Worm (Caenorhabditis elegans): Measurements from ENCODE around the gene C27C12.4.

C27C12.4 gene

DNA sequence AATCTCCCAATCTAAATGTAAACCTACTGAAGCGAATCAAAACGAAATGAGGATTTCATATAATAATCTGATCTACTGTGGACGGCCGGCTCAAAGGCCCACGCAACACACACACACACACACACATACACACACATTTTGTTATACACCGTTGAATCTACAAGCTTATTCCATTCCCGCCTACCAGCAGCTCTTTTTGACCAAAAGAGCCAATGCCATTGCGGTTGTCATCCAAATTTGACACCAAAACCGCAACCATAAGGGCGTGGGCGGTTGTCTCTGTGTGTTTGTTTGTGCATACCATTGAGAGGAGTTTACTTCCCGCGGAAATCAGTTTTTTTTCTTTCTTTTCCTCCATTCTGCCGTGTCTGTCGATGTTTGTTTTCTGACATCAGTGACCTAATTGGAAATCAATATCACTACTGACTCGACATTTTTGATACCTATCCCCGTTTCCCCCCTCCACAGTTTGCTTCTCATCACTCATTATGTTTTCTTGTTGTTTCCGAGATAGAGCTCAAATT lies 11.0 kb upstream of the C27C12.4 start:
- TF ChIP-seq pha-4 (tag; optimal IDR thresholded peaks at IDR 0.05) (peak; percentile 66), ceh-82 (tag; optimal IDR thresholded peaks at IDR 0.05) (no peak), elt-3 (tag; optimal IDR thresholded peaks at IDR 0.05) (no peak), ceh-9 (tag; optimal IDR thresholded peaks at IDR 0.05) (no peak), nhr-43 (tag; optimal IDR thresholded peaks at IDR 0.05; ENCODE audit: poor library complexity, severe bottlenecking) (no peak)

- TF ChIP-seq daf-12 (tag; optimal IDR thresholded peaks at IDR 0.05) (no peak), elt-2 (tag; optimal IDR thresholded peaks at IDR 0.05) (peak; percentile 63), pqm-1 (tag; optimal IDR thresholded peaks at IDR 0.05) (peak; percentile 86), nhr-12 (tag; optimal IDR thresholded peaks at IDR 0.05) (no peak)
Measured at ce11 chrX:14844481-14844880, 9.4 kb upstream of the C27C12.4 start.

DNA sequence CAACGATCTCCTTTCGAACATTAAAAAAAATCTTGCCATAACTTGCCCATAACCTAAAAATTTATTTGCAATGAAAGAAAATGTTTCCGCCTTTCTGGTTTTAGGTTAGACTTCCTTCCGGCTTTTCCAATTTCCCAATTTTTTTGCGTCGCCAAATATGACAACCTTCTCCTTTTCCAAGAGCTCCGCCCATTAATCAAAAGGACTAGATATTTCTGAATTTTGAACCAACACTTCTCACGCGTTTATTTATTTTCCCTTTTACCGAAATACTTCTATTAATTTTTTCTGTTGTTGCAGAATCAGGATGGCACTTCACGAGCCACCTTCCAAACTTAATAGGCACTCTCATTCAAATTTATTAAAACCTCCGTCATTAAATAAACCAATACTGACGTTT lies 8.2 kb upstream of the C27C12.4 start, which contains the start of gene egrh-1:
TSS of gene egrh-1 (plus strand) at position 301 of the 400 bp plus-strand sequence.
- TF ChIP-seq mdl-1 (tag; optimal IDR thresholded peaks at IDR 0.05), result no peak
- no peak for TF ChIP-seq nhr-25 (tag; optimal IDR thresholded peaks at IDR 0.05)
- no peak for TF ChIP-seq ama-1 (optimal IDR thresholded peaks at IDR 0.05)
- no peak for TF ChIP-seq eor-1 (tag; optimal IDR thresholded peaks at IDR 0.05)

ce11 chrX:14849054-14849453 lies 4.8 kb upstream of the C27C12.4 start, which contains the start of gene acd-3:
TSS of gene acd-3 (plus strand) at chrX:14849275.
- TF ChIP-seq elt-3 (tag; optimal IDR thresholded peaks at IDR 0.05) (no peak), zag-1 (tag; optimal IDR thresholded peaks at IDR 0.05) (no peak), ztf-4 (tag; optimal IDR thresholded peaks at IDR 0.05) (no peak), nhr-76 (tag; optimal IDR thresholded peaks at IDR 0.05) (no peak), ceh-28 (tag; optimal IDR thresholded peaks at IDR 0.05) (peak; percentile 35), pqm-1 (tag; optimal IDR thresholded peaks at IDR 0.05) (peak; percentile 43), elt-2 (tag; optimal IDR thresholded peaks at IDR 0.05) (peak; percentile 58), nhr-237 (tag; optimal IDR thresholded peaks at IDR 0.05) (no peak), fkh-10 (GFP tag; optimal IDR thresholded peaks at IDR 0.05) (no peak), fos-1 (tag; optimal IDR thresholded peaks at IDR 0.05) (no peak), elt-1 (tag; optimal IDR thresholded peaks at IDR 0.05) (no peak), mdl-1 (tag; optimal IDR thresholded peaks at IDR 0.05) (no peak), ceh-82 (tag; optimal IDR thresholded peaks at IDR 0.05) (no peak)

ce11 chrX:14851904-14852303 lies 2.0 kb upstream of the C27C12.4 start:
- TF ChIP-seq snpc-4 (tag; optimal IDR thresholded peaks at IDR 0.05) (no peak), nhr-25 (tag; optimal IDR thresholded peaks at IDR 0.05) (no peak), unc-39 (tag; optimal IDR thresholded peaks at IDR 0.05) (no peak), lin-39 (tag; optimal IDR thresholded peaks at IDR 0.05) (no peak), unc-62 (GFP tag; optimal IDR thresholded peaks at IDR 0.05) (no peak), daf-12 (tag; optimal IDR thresholded peaks at IDR 0.05) (no peak), tbx-2 (tag; optimal IDR thresholded peaks at IDR 0.05) (no peak), elt-3 (tag; optimal IDR thresholded peaks at IDR 0.05) (no peak)

ce11 chrX:14861752-14862151 lies 7.9 kb downstream of the C27C12.4 start, which contains the start of gene dmd-4:
TSS of gene dmd-4 (minus strand) at chrX:14861852.
- TF ChIP-seq skn-1 (tag; optimal IDR thresholded peaks at IDR 0.05) (no peak), nhr-25 (tag; optimal IDR thresholded peaks at IDR 0.05) (no peak), egl-27 (tag; optimal IDR thresholded peaks at IDR 0.05) (no peak), lin-15B (tag; optimal IDR thresholded peaks at IDR 0.05) (no peak), elt-1 (tag; optimal IDR thresholded peaks at IDR 0.05) (no peak), nfya-1 (tag; optimal IDR thresholded peaks at IDR 0.05; ENCODE audit: insufficient read depth) (no peak), ceh-9 (tag; optimal IDR thresholded peaks at IDR 0.05) (no peak), nhr-67 (tag; optimal IDR thresholded peaks at IDR 0.05) (no peak), nhr-12 (tag; optimal IDR thresholded peaks at IDR 0.05) (no peak)

DNA sequence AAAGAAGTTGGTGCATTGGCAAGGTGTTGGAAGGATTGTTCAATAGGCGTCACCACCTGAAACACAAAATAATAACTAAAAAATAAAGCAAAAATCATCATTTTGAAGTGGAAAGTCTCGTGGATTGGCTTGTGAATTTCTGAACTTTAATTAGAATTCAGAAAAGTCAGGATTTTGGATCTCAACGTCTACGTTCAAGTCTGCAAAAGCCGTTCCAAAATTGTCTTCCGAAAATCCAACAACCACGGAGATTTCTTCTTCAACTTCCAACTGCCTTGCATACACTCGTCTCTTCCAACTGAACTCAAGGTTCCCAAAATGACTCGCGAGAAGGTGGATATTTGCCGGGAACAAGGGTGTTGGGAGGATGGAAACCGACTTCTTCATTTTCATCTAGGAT lies 11.9 kb downstream of the C27C12.4 start, which contains the start of gene C27C12.3:
TSS of gene C27C12.3 (minus strand) at position 101 of the 400 bp plus-strand sequence.
- no peak for TF ChIP-seq egl-27 (tag; optimal IDR thresholded peaks at IDR 0.05)
- no peak for TF ChIP-seq eor-1 (tag; optimal IDR thresholded peaks at IDR 0.05)
- TF ChIP-seq nhr-11 (tag; optimal IDR thresholded peaks at IDR 0.05), result no peak
- TF ChIP-seq pqm-1 (tag; optimal IDR thresholded peaks at IDR 0.05), result no peak
- TF ChIP-seq zag-1 (tag; optimal IDR thresholded peaks at IDR 0.05), result no peak
- no peak for TF ChIP-seq ZK546.5 (tag; optimal IDR thresholded peaks at IDR 0.05)
- no peak for TF ChIP-seq aly-2 (tag; optimal IDR thresholded peaks at IDR 0.05)
- TF ChIP-seq hmg-11 (tag; optimal IDR thresholded peaks at IDR 0.05), result no peak
- no peak for TF ChIP-seq egl-5 (tag; optimal IDR thresholded peaks at IDR 0.05)
